Worm (Caenorhabditis elegans): ENCODE data around the gene glc-4.

glc-4 gene

DNA sequence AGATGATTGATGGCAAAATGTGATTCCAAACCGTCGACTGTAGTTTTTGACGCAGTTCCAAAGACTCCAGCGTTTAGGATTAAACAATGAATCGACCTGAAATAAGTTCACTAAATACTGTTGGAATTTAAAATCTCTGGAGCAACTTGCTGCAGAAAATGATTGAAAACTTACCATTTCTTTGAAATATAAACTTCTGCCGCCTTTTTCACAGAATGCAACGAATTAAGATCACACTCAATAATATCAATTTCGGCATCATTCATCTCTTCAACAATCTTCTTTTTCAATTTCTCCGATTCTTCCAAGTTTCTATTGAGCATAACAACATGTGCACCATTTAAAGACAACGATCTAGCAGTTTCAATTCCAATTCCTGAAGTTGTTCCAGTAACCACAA, 32.9 kb upstream of the glc-4 start:
- no peak for TF ChIP-seq nhr-21 (tag; optimal IDR thresholded peaks at IDR 0.05)
- TF ChIP-seq ceh-16 (tag; optimal IDR thresholded peaks at IDR 0.05): no peak
- TF ChIP-seq sem-4 (tag; optimal IDR thresholded peaks at IDR 0.05): no peak
- no peak for TF ChIP-seq nhr-25 (tag; optimal IDR thresholded peaks at IDR 0.05)
- no peak for TF ChIP-seq Y55F3AM.14 (GFP tag; optimal IDR thresholded peaks at IDR 0.05)

DNA sequence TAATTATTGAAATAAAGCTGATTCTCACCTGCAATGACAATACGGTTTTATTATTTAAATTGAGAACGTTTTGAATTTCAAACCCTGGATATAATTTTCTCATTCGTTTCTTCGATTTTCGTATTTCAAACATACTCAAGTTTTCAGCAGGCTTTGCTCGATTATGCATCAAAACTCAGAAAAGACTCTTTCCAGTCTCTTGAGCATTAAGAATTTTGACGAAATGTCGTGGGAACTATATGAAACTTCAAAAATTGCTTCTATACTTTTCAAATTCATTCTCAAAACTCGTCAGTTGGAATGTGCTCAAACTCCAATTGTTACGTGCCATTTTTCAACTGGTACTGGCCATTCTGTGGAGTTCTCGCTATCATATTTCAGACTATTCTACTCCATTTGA, 30.6 kb upstream of the glc-4 start, which contains the start of gene srd-59:
Gene srd-59 (plus strand): TSS at position 301 of the 400 bp plus-strand sequence.
- TF ChIP-seq fos-1 (tag; optimal IDR thresholded peaks at IDR 0.05) (no peak), lsy-2 (tag; optimal IDR thresholded peaks at IDR 0.05) (no peak), egl-27 (tag; optimal IDR thresholded peaks at IDR 0.05) (no peak), unc-62 (GFP tag; optimal IDR thresholded peaks at IDR 0.05) (no peak), nhr-77 (tag; optimal IDR thresholded peaks at IDR 0.05) (no peak), gmeb-1 (tag; optimal IDR thresholded peaks at IDR 0.05) (no peak), mab-5 (tag; optimal IDR thresholded peaks at IDR 0.05) (no peak), nhr-129 (tag; optimal IDR thresholded peaks at IDR 0.05) (no peak), blmp-1 (tag; optimal IDR thresholded peaks at IDR 0.05; ENCODE audit: insufficient read depth) (no peak), snpc-4 (tag; optimal IDR thresholded peaks at IDR 0.05) (no peak), F13H6.1 (tag; optimal IDR thresholded peaks at IDR 0.05) (no peak), unc-39 (tag; optimal IDR thresholded peaks at IDR 0.05) (no peak), R02D3.7 (tag; optimal IDR thresholded peaks at IDR 0.05) (no peak), elt-3 (tag; optimal IDR thresholded peaks at IDR 0.05) (no peak), nhr-11 (tag; optimal IDR thresholded peaks at IDR 0.05) (no peak)

DNA sequence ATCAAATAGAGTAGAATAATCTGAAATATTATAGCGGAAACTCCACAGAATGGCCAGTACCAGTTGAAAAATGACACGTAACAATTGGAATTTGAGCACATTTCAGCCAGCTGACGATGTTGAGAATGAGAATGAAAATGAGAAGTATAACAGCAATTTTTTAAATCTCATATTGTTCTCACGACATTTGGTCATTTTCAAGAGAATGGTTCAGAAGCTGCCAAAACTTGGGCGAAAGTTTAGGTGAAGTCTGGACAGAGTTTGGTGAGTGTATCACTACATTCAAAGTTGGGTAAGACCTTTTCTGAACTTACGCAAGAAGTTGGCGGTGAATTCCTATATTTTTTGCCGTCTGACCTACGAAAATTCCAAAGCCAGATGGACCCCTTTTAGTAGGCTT, 30.2 kb upstream of the glc-4 start, which contains the start of gene srd-58:
Gene srd-58 (minus strand): TSS at position 101 of the 400 bp plus-strand sequence.
- TF ChIP-seq Y55F3AM.14 (GFP tag; optimal IDR thresholded peaks at IDR 0.05) (no peak), ztf-11 (tag; optimal IDR thresholded peaks at IDR 0.05) (no peak), lin-39 (tag; optimal IDR thresholded peaks at IDR 0.05) (no peak), ceh-82 (tag; optimal IDR thresholded peaks at IDR 0.05) (no peak), nhr-129 (tag; optimal IDR thresholded peaks at IDR 0.05) (no peak)

DNA sequence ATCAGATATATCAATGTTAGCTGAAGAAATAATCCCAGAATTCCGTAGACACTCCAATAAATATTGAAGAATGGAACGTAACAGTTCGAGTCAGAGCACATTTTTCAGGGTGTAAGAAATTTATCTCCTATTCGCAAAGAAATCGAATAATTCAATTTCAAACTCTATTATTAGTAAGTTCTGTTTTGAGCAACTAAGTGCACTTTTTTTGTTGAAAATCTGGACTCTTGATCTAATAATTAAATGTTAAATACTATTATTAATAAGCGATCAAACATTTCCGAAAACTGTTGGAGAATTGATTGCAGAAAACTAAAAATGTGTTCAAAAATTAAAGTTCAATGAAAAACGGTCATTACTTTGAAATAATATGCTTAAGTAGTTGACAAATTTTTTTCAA, 28.4 kb upstream of the glc-4 start, which contains the start of gene srd-56:
Gene srd-56 (minus strand): TSS at position 101 of the 400 bp plus-strand sequence.
- TF ChIP-seq elt-3 (tag; optimal IDR thresholded peaks at IDR 0.05): no peak
- TF ChIP-seq mab-5 (tag; optimal IDR thresholded peaks at IDR 0.05): no peak
- TF ChIP-seq nhr-11 (tag; optimal IDR thresholded peaks at IDR 0.05): no peak
- TF ChIP-seq F13H6.1 (tag; optimal IDR thresholded peaks at IDR 0.05): no peak
- no peak for TF ChIP-seq nhr-77 (tag; optimal IDR thresholded peaks at IDR 0.05)
- TF ChIP-seq skn-1 (tag; optimal IDR thresholded peaks at IDR 0.05): no peak

DNA sequence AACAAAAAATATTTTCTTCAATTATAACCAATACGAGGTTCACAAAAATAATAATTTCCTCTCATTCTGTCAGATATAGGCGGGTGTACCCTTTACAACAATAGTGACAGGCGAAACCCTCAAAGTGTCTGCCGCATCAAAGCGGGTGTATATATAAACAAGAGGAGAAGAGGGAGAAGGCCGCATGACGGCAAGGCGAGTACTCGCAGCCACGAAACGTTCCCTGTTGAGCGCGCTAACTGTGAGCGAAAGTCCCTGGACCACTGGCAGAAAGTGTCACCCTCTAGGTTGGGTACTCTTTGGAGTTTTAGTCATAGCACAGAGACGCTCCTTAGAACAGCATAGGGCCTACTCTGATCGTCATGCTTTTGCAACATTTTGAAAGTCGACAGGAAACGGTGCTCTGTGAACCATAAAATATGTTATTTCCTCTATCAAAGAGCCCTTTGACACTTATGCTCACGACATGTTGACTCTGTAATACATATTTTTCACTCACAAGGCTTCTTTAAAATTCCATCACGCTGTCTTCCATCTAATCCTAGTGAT, 25.4 kb upstream of the glc-4 start, which contains the start of gene pcrg-1:
Gene pcrg-1 (plus strand): TSS at position 499 of the 549 bp plus-strand sequence.
- TF ChIP-seq zag-1 (tag; optimal IDR thresholded peaks at IDR 0.05): no peak
- no peak for TF ChIP-seq nhr-25 (tag; optimal IDR thresholded peaks at IDR 0.05)
- TF ChIP-seq unc-39 (tag; optimal IDR thresholded peaks at IDR 0.05): no peak
- TF ChIP-seq egl-27 (tag; optimal IDR thresholded peaks at IDR 0.05): peak; percentile 60
- TF ChIP-seq ama-1 (optimal IDR thresholded peaks at IDR 0.05): no peak
- peak; percentile 9 for TF ChIP-seq mab-5 (tag; optimal IDR thresholded peaks at IDR 0.05)
- TF ChIP-seq unc-62 (GFP tag; optimal IDR thresholded peaks at IDR 0.05): no peak
- peak; percentile 75 for TF ChIP-seq ztf-4 (tag; optimal IDR thresholded peaks at IDR 0.05)
- no peak for TF ChIP-seq nhr-23 (tag; optimal IDR thresholded peaks at IDR 0.05)
- TF ChIP-seq gmeb-1 (tag; optimal IDR thresholded peaks at IDR 0.05): peak; percentile 72
- no peak for TF ChIP-seq nhr-6 (tag; optimal IDR thresholded peaks at IDR 0.05)
- peak; percentile 78 for TF ChIP-seq nhr-21 (tag; optimal IDR thresholded peaks at IDR 0.05)
- TF ChIP-seq crh-2 (tag; optimal IDR thresholded peaks at IDR 0.05): peak; percentile 44
- TF ChIP-seq F13H6.1 (tag; optimal IDR thresholded peaks at IDR 0.05): peak; percentile 74
- TF ChIP-seq lin-13 (GFP tag; optimal IDR thresholded peaks at IDR 0.05): peak; percentile 67
- peak; percentile 64 for TF ChIP-seq C34F6.9 (tag; optimal IDR thresholded peaks at IDR 0.05)
- peak; percentile 86 for TF ChIP-seq sma-3 (GFP tag; optimal IDR thresholded peaks at IDR 0.05)
- peak; percentile 8 for TF ChIP-seq nhr-77 (tag; optimal IDR thresholded peaks at IDR 0.05)
- TF ChIP-seq Y55F3AM.14 (GFP tag; optimal IDR thresholded peaks at IDR 0.05): peak; percentile 87
- no peak for TF ChIP-seq ceh-16 (tag; optimal IDR thresholded peaks at IDR 0.05)
- TF ChIP-seq mdl-1 (tag; optimal IDR thresholded peaks at IDR 0.05): peak in 1 of 2 experiments; percentile 8
- TF ChIP-seq nhr-129 (tag; optimal IDR thresholded peaks at IDR 0.05): peak; percentile 76
- peak; percentile 15 for TF ChIP-seq fos-1 (tag; optimal IDR thresholded peaks at IDR 0.05)
- TF ChIP-seq lsy-2 (tag; optimal IDR thresholded peaks at IDR 0.05): peak; percentile 55 to 79
- no peak for TF ChIP-seq R02D3.7 (tag; optimal IDR thresholded peaks at IDR 0.05)
- TF ChIP-seq snpc-4 (tag; optimal IDR thresholded peaks at IDR 0.05): peak; percentile 99
- TF ChIP-seq blmp-1 (tag; optimal IDR thresholded peaks at IDR 0.05; ENCODE audit: insufficient read depth): peak; percentile 9
- TF ChIP-seq lin-11 (tag; optimal IDR thresholded peaks at IDR 0.05): peak; percentile 55
- peak; percentile 94 for TF ChIP-seq sma-9 (GFP tag; optimal IDR thresholded peaks at IDR 0.05)
- no peak for TF ChIP-seq sma-9 (tag; optimal IDR thresholded peaks at IDR 0.05)
- peak; percentile 61 for TF ChIP-seq unc-55 (GFP tag; optimal IDR thresholded peaks at IDR 0.05)
